Worm (Caenorhabditis elegans): ENCODE data around the gene dylt-2.

- TF ChIP-seq unc-62 (GFP tag; optimal IDR thresholded peaks at IDR 0.05) (no peak), nhr-237 (tag; optimal IDR thresholded peaks at IDR 0.05) (no peak), unc-39 (tag; optimal IDR thresholded peaks at IDR 0.05) (no peak), pqm-1 (tag; optimal IDR thresholded peaks at IDR 0.05) (peak; percentile 10)
Measured at ce11 chrX:8891393-8891953, 48.5 kb downstream of the dylt-2 start.

Measured in whole organism, L3 larva.